Worm (Caenorhabditis elegans) whole organism, mixed stage, embryonic: Measurements from ENCODE around the gene nhr-1.

Experiments
- M03D4.4 ChIP-seq: sonication (generic microtip); optimal IDR thresholded peaks from 2 replicates; lab custom pipeline; 2017; ENCODE audit warnings: mild to moderate bottlenecking, missing genetic modification characterization, missing compliant biosample characterization
- bed-3 ChIP-seq: fragments of 200-800 bp; sonication (Bioruptor generic); optimal IDR thresholded peaks from 3 replicates; lab custom pipeline; 2018; ENCODE audit warnings: mild to moderate bottlenecking, missing genetic modification characterization, moderate library complexity, missing compliant biosample characterization
- blmp-1 ChIP-seq: fragments of 150-350 bp; optimal IDR thresholded peaks from 2 replicates; lab custom pipeline; 2014; ENCODE audit warnings: missing biosample characterization, missing genetic modification characterization
- ceh-39 ChIP-seq: fragments of 150-350 bp; optimal IDR thresholded peaks from 2 replicates; lab custom pipeline; 2014; ENCODE audit warnings: missing biosample characterization, missing genetic modification characterization
- ceh-43 ChIP-seq: fragments of 200-800 bp; sonication (Bioruptor generic); optimal IDR thresholded peaks from 2 replicates; lab custom pipeline; 2018; ENCODE audit warnings: mild to moderate bottlenecking, missing genetic modification characterization, moderate library complexity, missing compliant biosample characterization
- ceh-83 ChIP-seq: fragments of 200-800 bp; sonication (Bioruptor generic); optimal IDR thresholded peaks from 2 replicates; lab custom pipeline; 2018; ENCODE audit warnings: mild to moderate bottlenecking, missing genetic modification characterization, missing compliant biosample characterization
- ces-1 ChIP-seq: fragments of 150-350 bp; optimal IDR thresholded peaks from 2 replicates; lab custom pipeline; 2014; ENCODE audit warnings: missing biosample characterization, missing genetic modification reagents, missing genetic modification characterization
- cnd-1 ChIP-seq: fragments of 200-800 bp; sonication (Bioruptor generic); optimal IDR thresholded peaks from 2 replicates; lab custom pipeline; 2018; ENCODE audit warnings: mild to moderate bottlenecking, missing genetic modification characterization, missing compliant biosample characterization
- elt-1 ChIP-seq: sonication (generic microtip); optimal IDR thresholded peaks from 2 replicates; lab custom pipeline; 2017; ENCODE audit warnings: missing genetic modification characterization, mild to moderate bottlenecking, missing compliant biosample characterization, antibody characterized with exemption, moderate library complexity, borderline replicate concordance; ENCODE audit not compliant: insufficient read depth
- flh-1 ChIP-seq: fragments of 200-800 bp; sonication (Bioruptor generic); optimal IDR thresholded peaks from 2 replicates; lab custom pipeline; 2018; ENCODE audit warnings: mild to moderate bottlenecking, missing genetic modification characterization, moderate library complexity, missing compliant biosample characterization
- ham-2 ChIP-seq: fragments of 200-800 bp; sonication (Bioruptor generic); optimal IDR thresholded peaks from 2 replicates; lab custom pipeline; 2018; ENCODE audit warnings: mild to moderate bottlenecking, missing genetic modification characterization, missing compliant biosample characterization
- hlh-1 ChIP-seq: fragments of 150-350 bp; optimal IDR thresholded peaks from 2 replicates; lab custom pipeline; 2014; ENCODE audit warnings: missing biosample characterization, missing genetic modification reagents, missing genetic modification characterization
- lin-13 ChIP-seq: fragments of 150-350 bp; optimal IDR thresholded peaks from 2 replicates; lab custom pipeline; 2014; ENCODE audit warnings: missing biosample characterization, missing genetic modification characterization
- lin-32 ChIP-seq: fragments of 200-800 bp; sonication (Bioruptor generic); optimal IDR thresholded peaks from 2 replicates; lab custom pipeline; 2018; ENCODE audit warnings: mild to moderate bottlenecking, missing genetic modification characterization, missing compliant biosample characterization
- lsy-2 ChIP-seq: fragments of 150-350 bp; optimal IDR thresholded peaks from 2 replicates; lab custom pipeline; 2014; ENCODE audit warnings: missing biosample characterization, missing genetic modification characterization
- mab-5 ChIP-seq: fragments of 150-350 bp; optimal IDR thresholded peaks from 2 replicates; lab custom pipeline; 2014; ENCODE audit warnings: missing biosample characterization, missing genetic modification characterization
- mep-1 ChIP-seq: fragments of 150-350 bp; optimal IDR thresholded peaks from 2 replicates; lab custom pipeline; 2017; ENCODE audit warnings: missing biosample characterization, missing genetic modification reagents, missing genetic modification characterization, inconsistent platforms
- mls-2 ChIP-seq: sonication (generic microtip); optimal IDR thresholded peaks from 2 replicates; lab custom pipeline; 2016; ENCODE audit warnings: mild to moderate bottlenecking, missing genetic modification characterization, moderate library complexity, missing compliant biosample characterization
- nhr-12 ChIP-seq: fragments of 150-350 bp; optimal IDR thresholded peaks from 2 replicates; lab custom pipeline; 2014; ENCODE audit warnings: missing biosample characterization, missing genetic modification characterization
- nhr-2 ChIP-seq: fragments of 150-350 bp; optimal IDR thresholded peaks from 2 replicates; lab custom pipeline; 2014; ENCODE audit warnings: missing biosample characterization, missing genetic modification characterization
- nhr-237 ChIP-seq: fragments of 150-350 bp; optimal IDR thresholded peaks from 2 replicates; lab custom pipeline; 2014; ENCODE audit warnings: missing biosample characterization, missing genetic modification characterization
- nhr-28 ChIP-seq: fragments of 150-350 bp; optimal IDR thresholded peaks from 2 replicates; lab custom pipeline; 2014; ENCODE audit warnings: missing biosample characterization, missing genetic modification characterization
- nhr-76 ChIP-seq: sonication (generic microtip); optimal IDR thresholded peaks from 2 replicates; lab custom pipeline; 2017; ENCODE audit warnings: missing biosample characterization, missing genetic modification characterization
- pha-4 ChIP-seq: fragments of 150-350 bp; optimal IDR thresholded peaks from 2 replicates; lab custom pipeline; 2018; ENCODE audit warnings: missing biosample characterization, missing genetic modification reagents, missing genetic modification characterization
- sem-2 ChIP-seq: fragments of 200-800 bp; sonication (Bioruptor generic); optimal IDR thresholded peaks from 2 replicates; lab custom pipeline; 2018; ENCODE audit warnings: mild to moderate bottlenecking, missing genetic modification characterization, missing compliant biosample characterization
- snpc-4 ChIP-seq: fragments of 150-350 bp; optimal IDR thresholded peaks from 2 replicates; lab custom pipeline; 2014; ENCODE audit warnings: missing biosample characterization, missing genetic modification characterization
- sptf-1 ChIP-seq: sonication (generic microtip); optimal IDR thresholded peaks from 2 replicates; lab custom pipeline; 2017; ENCODE audit warnings: mild to moderate bottlenecking, missing genetic modification characterization, moderate library complexity, missing compliant biosample characterization
- unc-120 ChIP-seq: sonication (generic microtip); optimal IDR thresholded peaks from 2 replicates; lab custom pipeline; 2017; ENCODE audit warnings: missing genetic modification characterization, missing compliant biosample characterization; ENCODE audit not compliant: poor library complexity, severe bottlenecking
- unc-39 ChIP-seq: fragments of 150-350 bp; optimal IDR thresholded peaks from 2 replicates; lab custom pipeline; 2014; ENCODE audit warnings: missing biosample characterization, missing genetic modification characterization
- unc-62 ChIP-seq: fragments of 150-350 bp; optimal IDR thresholded peaks from 2 replicates; lab custom pipeline; 2014; ENCODE audit warnings: missing biosample characterization, missing genetic modification reagents, missing genetic modification characterization
- zip-8 ChIP-seq: fragments of 150-350 bp; optimal IDR thresholded peaks from 2 replicates; lab custom pipeline; 2014; ENCODE audit warnings: missing biosample characterization, missing genetic modification characterization
- ztf-11 ChIP-seq: fragments of 150-350 bp; optimal IDR thresholded peaks from 2 replicates; lab custom pipeline; 2014; ENCODE audit warnings: missing biosample characterization, missing genetic modification characterization

nhr-1 gene

DNA sequence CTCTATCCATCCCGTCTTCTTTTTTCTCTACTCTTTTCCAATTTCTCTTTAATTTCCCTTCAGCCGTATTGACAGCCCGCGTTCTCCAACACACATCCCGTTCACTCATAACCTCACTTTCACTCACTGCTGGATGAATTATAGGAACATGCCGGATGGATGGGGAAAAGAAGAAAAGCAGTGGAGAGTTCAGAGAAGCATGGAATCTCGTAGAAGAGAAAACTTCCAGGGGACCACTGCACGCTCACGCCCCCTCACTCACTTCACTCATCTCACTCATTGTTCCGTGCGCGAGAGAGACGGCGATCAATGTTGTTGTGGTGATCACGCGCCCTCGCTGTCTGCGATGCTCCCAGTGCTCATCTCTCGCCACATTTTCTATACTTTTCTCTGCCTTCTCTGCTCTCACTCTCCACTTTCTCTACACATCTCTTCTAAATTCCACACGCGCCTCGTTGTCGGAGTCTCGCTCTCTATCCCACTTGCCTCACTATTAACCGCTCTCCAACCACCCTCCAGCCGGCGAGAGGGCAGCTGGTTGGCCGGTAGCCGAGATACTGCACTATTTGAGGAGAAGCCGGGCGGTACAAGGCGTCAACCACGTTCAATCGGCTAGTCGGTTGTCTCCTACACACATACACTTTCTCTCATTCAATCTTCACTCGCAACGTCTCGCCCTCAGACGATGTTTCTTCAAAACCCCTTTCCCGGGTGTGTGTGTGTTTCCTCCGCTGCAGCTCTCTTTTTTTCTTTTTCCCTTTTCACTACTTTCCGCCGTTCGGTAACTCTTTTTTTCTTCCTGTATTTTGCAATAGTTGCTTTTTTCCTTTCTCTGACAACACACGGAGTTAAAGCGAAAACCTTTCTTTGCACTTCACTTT, 33.9 kb upstream of the nhr-1 start (continued):
- TF ChIP-seq mab-5 (peak; percentile 58), flh-1 (GFP tag; lab: Kevin White, UChicago) (no peak), lsy-2 (no peak), blmp-1 (tag; lab: Kevin White, UChicago) (peak; percentile 88), ceh-43 (GFP tag; lab: Kevin White, UChicago) (peak; percentile 14), ceh-83 (GFP tag; lab: Kevin White, UChicago) (peak; percentile 40), nhr-12 (tag; lab: Kevin White, UChicago) (no peak), nhr-28 (no peak), cnd-1 (tag; lab: Kevin White, UChicago) (peak; percentile 57), sptf-1 (peak; percentile 75)

- TF ChIP-seq pha-4 (tag; lab: Kevin White, UChicago) (no peak), unc-62 (GFP tag; lab: Kevin White, UChicago) (no peak), ztf-11 (no peak), ces-1 (no peak)
Observed at ce11 chrX:17481892-17482515, 31.9 kb upstream of the nhr-1 start.

ce11 chrX:17486735-17487134, 27.1 kb upstream of the nhr-1 start, which contains the start of gene npr-24:
TSS of gene npr-24 (minus strand) at chrX:17486835.
- TF ChIP-seq unc-62 (GFP tag; lab: Kevin White, UChicago) = no peak
- TF ChIP-seq nhr-28 = no peak
- TF ChIP-seq ceh-39 (tag; lab: Kevin White, UChicago) = no peak
- TF ChIP-seq ceh-43 (GFP tag; lab: Kevin White, UChicago) = no peak
- TF ChIP-seq pha-4 (tag; lab: Kevin White, UChicago) = no peak
- TF ChIP-seq lin-13 (tag; lab: Kevin White, UChicago) = no peak
- no peak for TF ChIP-seq nhr-237 (tag; lab: Kevin White, UChicago)
- no peak for TF ChIP-seq ztf-11
- TF ChIP-seq snpc-4 = no peak
- no peak for TF ChIP-seq M03D4.4 (tag; lab: Kevin White, UChicago)
- TF ChIP-seq nhr-76 = no peak
- no peak for TF ChIP-seq hlh-1 (tag; lab: Kevin White, UChicago)
- TF ChIP-seq zip-8 = no peak
- no peak for TF ChIP-seq ham-2 (GFP tag; lab: Kevin White, UChicago)
- no peak for TF ChIP-seq ces-1
- no peak for TF ChIP-seq sptf-1
- TF ChIP-seq mep-1 (tag; lab: Kevin White, UChicago) = no peak
- no peak for TF ChIP-seq sem-2
- no peak for TF ChIP-seq lin-32 (GFP tag; lab: Kevin White, UChicago)
- no peak for TF ChIP-seq unc-39
- TF ChIP-seq, all 35 proteins: peak for 0

DNA sequence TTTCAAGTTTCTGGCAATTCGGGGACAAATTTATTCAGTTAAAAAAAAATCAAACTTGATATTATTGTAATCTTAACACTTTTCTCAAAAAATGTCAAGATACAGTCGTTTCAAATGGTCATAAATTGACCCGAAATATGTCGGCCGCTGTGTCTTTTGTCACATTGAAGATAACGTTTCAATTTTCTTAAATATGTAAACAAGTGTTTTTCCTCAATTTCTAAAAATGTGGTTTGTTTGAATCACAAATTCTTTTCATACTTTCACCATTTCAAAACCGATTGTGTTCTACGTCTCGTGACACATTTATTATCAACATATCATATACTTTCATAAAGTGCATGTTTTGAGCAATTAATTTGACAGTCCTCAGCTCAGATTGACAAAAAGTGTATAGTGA, 11.6 kb upstream of the nhr-1 start:
- TF ChIP-seq unc-62 (GFP tag; lab: Kevin White, UChicago) (no peak), ceh-39 (tag; lab: Kevin White, UChicago) (no peak), ztf-11 (no peak), mls-2 (tag; lab: Kevin White, UChicago) (no peak), mab-5 (no peak), blmp-1 (tag; lab: Kevin White, UChicago) (no peak), ceh-43 (GFP tag; lab: Kevin White, UChicago) (no peak), ces-1 (no peak), hlh-1 (tag; lab: Kevin White, UChicago) (no peak), elt-1 (tag; lab: Kevin White, UChicago) (no peak), pha-4 (tag; lab: Kevin White, UChicago) (no peak), nhr-28 (no peak)

DNA sequence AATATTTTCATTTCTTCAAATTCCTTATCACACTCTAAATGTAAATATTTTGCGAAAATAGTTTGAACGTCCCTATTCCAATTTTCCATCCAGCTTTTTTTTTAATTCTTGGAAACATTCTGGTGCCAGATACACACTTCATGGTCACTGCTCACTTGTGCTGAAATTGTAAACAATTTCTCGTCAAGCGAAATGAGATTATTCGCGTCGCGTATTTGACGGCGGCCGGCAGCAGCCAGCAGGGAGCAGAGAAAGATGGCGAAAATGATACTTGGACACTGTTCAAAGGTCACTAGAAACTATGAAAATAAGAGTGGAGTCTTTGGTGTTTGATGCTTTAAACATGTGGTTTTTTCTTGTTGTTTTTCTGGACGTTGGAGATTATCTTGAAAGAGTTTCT, 9.4 kb upstream of the nhr-1 start:
- TF ChIP-seq unc-120 (tag; lab: Kevin White, UChicago) = no peak
- no peak for TF ChIP-seq ztf-11
- no peak for TF ChIP-seq snpc-4
- no peak for TF ChIP-seq zip-8
- no peak for TF ChIP-seq ham-2 (GFP tag; lab: Kevin White, UChicago)
- no peak for TF ChIP-seq bed-3 (GFP tag; lab: Kevin White, UChicago)
- no peak for TF ChIP-seq nhr-2
- TF ChIP-seq lsy-2 = no peak
- no peak for TF ChIP-seq sptf-1
- no peak for TF ChIP-seq mab-5
- TF ChIP-seq cnd-1 (tag; lab: Kevin White, UChicago) = no peak
